Worm (Caenorhabditis elegans): ENCODE data around the gene exo-1.

ce11 chrIII:13455816-13456215, 32.5 kb downstream of the exo-1 start:
- no peak for TF ChIP-seq aly-2 (tag; optimal IDR thresholded peaks at IDR 0.05)
- no peak for TF ChIP-seq ceh-82 (tag; optimal IDR thresholded peaks at IDR 0.05)
- no peak for TF ChIP-seq nhr-10 (tag; optimal IDR thresholded peaks at IDR 0.05)
- no peak for TF ChIP-seq nhr-11 (tag; optimal IDR thresholded peaks at IDR 0.05)
- TF ChIP-seq nhr-6 (tag; optimal IDR thresholded peaks at IDR 0.05) = no peak
- no peak for TF ChIP-seq elt-3 (tag; optimal IDR thresholded peaks at IDR 0.05)
- no peak for TF ChIP-seq unc-62 (GFP tag; optimal IDR thresholded peaks at IDR 0.05)
- no peak for TF ChIP-seq nhr-25 (tag; optimal IDR thresholded peaks at IDR 0.05)
- TF ChIP-seq nhr-237 (tag; optimal IDR thresholded peaks at IDR 0.05) = no peak
- no peak for TF ChIP-seq nhr-23 (tag; optimal IDR thresholded peaks at IDR 0.05)
- TF ChIP-seq egl-27 (tag; optimal IDR thresholded peaks at IDR 0.05) = no peak
- TF ChIP-seq ztf-1 (GFP tag; conservative IDR thresholded peaks at IDR 0.05) = no peak
- no peak for TF ChIP-seq nhr-12 (tag; optimal IDR thresholded peaks at IDR 0.05)
